Fruit fly (Drosophila melanogaster): ENCODE data around the gene CG34427.

- TF ChIP-seq Ets98B (GFP tag; IDR thresholded peaks at IDR 0.05): no peak
- no peak for TF ChIP-seq CG9948 (tag; optimal IDR thresholded peaks at IDR 0.05)
- no peak for TF ChIP-seq fd96Ca (GFP tag; IDR thresholded peaks at IDR 0.05)
- no peak for TF ChIP-seq CG8301 (tag; optimal IDR thresholded peaks at IDR 0.05)
- peak; percentile 53 for TF ChIP-seq CG13204 (GFP tag; optimal IDR thresholded peaks at IDR 0.05)
- no peak for TF ChIP-seq CG4496 (GFP tag; IDR thresholded peaks at IDR 0.05)
- TF ChIP-seq CG15710 (tag; optimal IDR thresholded peaks at IDR 0.05): peak; percentile 25
- peak; percentile 58 for TF ChIP-seq EcR (GFP tag; optimal IDR thresholded peaks at IDR 0.05)
- TF ChIP-seq Snoo (tag; optimal IDR thresholded peaks at IDR 0.05): no peak
- TF ChIP-seq CG12605 (GFP tag; IDR thresholded peaks at IDR 0.05): no peak
These were observed 29.4 kb upstream of the CG34427 start for dm6 chr3L:8774974-8775731.
